Fruit fly (Drosophila melanogaster) whole organism, embryonic: ENCODE measurements around the gene LysD.

Source experiments
- CG15073 ChIP-seq: fragments of 200-800 bp; sonication (Bioruptor generic); optimal IDR thresholded peaks from 2 replicates; lab custom pipeline; 2016; ENCODE audit warnings: missing biosample characterization, missing genetic modification characterization
- CG8924 ChIP-seq: fragments of 200-800 bp; optimal IDR thresholded peaks from 3 replicates; lab custom pipeline; 2019; ENCODE audit warnings: missing biosample characterization, mild to moderate bottlenecking, missing genetic modification characterization, moderate library complexity
- Eip74EF ChIP-seq, 2 experiments: fragments of 200-800 bp in 1 of 2; fragments of >200 bp in 1 of 2; sonication (Bioruptor generic) in 1 of 2; optimal IDR thresholded peaks; 2 replicates each; lab custom pipeline; 2017 to 2019; ENCODE audit warnings: missing biosample characterization in 2 of 2, missing genetic modification characterization in 2 of 2, mild to moderate bottlenecking in 1 of 2, moderate library complexity in 1 of 2
- MESR4 ChIP-seq: fragments of 200-800 bp; sonication (Bioruptor generic); optimal IDR thresholded peaks from 2 replicates; lab custom pipeline; 2018; ENCODE audit warnings: missing biosample characterization, mild to moderate bottlenecking, missing genetic modification characterization, moderate library complexity
- Side ChIP-seq: fragments of 200-800 bp; sonication (Bioruptor generic); optimal IDR thresholded peaks from 2 replicates; lab custom pipeline; 2016; ENCODE audit warnings: missing biosample characterization, missing genetic modification characterization
- lov ChIP-seq, 2 experiments: fragments of 200-800 bp in 1 of 2; fragments of >200 bp in 1 of 2; sonication (Bioruptor generic) in 1 of 2; IDR thresholded peaks in 1 of 2; optimal IDR thresholded peaks in 1 of 2; 2 replicates in 1 of 2; 3 replicates in 1 of 2; pipeline versions ENCODE4 v1.3.6 to Lab custom; 2017 to 2022; ENCODE audit warnings: missing biosample characterization in 1 of 2, missing genetic modification characterization in 1 of 2
- psq ChIP-seq: fragments of 200-800 bp; sonication (Bioruptor generic); optimal IDR thresholded peaks from 2 replicates; lab custom pipeline; 2017; ENCODE audit warnings: missing biosample characterization, missing genetic modification characterization

DNA sequence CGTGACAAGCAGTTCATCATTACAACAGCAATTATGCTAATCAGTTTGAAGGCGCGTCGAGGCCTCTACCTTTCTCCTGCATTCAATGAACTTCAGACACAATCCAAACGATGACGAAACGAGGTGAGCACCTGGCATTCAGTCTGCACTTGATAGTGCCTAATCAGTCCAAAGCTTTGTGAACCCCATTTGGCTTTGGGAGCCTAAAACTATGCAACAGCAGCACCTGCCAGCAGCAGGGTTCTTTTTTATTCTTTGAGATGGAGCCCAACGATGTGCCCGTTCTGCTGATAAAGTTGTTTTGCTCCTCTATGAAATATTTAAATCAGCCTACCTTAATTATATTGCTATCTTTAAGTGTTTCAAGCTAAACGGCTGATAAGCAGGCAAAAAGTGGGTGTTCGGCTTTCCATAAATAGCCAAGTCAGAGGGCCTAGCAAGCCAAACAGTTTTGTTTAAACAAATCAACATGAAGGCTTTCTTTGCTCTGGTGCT is 16.4 kb upstream of the LysD start, which contains the start of gene LysS:
- TF ChIP-seq lov (optimal IDR thresholded peaks at IDR 0.05; lab: Kevin White, UChicago): no peak
- no peak for TF ChIP-seq lov (GFP tag; IDR thresholded peaks at IDR 0.05; lab: Robert Waterston, UW)
- TF ChIP-seq psq: no peak
- no peak for TF ChIP-seq Eip74EF (GFP tag; optimal IDR thresholded peaks at IDR 0.05; lab: Kevin White, UChicago)
- TF ChIP-seq Side (GFP tag; lab: Kevin White, UChicago): no peak
- no peak for TF ChIP-seq MESR4
- TF ChIP-seq CG8924 (tag; lab: Kevin White, UChicago): no peak
- TF ChIP-seq CG15073: no peak
